Fruit fly (Drosophila melanogaster): ENCODE data around the gene CG6923.

dm6 chr3R:11772181-11772827 is 22.5 kb upstream of the CG6923 start:
- TF ChIP-seq CG6792 (GFP tag; optimal IDR thresholded peaks at IDR 0.05) (no peak), CG1621 (tag; optimal IDR thresholded peaks at IDR 0.05) (no peak), Sox102F (GFP tag; optimal IDR thresholded peaks at IDR 0.05) (no peak), CG34406 (GFP tag; optimal IDR thresholded peaks at IDR 0.05) (no peak), CG10631 (GFP tag; optimal IDR thresholded peaks at IDR 0.05) (no peak), CG16779 (tag; optimal IDR thresholded peaks at IDR 0.05) (no peak)
